Fruit fly (Drosophila melanogaster): ENCODE measurements around the gene gny.

Gene gny

DNA sequence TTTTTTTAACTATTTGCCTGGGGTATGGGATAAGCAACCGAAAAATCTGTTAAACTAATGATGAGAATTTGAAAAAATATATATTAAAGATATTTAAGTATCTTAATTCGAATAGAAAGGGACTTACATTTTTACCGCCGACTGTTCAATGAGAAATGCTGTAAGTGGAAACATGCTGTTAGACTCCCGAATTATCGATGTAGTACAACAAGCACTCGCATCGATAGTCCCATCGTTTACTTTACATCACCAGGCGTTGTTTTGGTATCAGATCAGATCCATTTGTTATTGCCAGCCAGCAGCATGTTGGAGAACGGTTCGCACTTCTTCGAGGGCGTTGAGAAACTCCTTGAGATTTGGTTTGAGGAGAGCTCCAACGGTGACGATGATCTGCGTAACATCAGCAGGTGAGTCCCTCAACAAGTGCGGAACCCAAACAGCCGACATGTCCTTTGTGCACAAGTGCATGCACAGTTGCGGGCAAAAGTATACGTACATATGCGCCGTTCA lies 40.6 kb upstream of the gny start, which contains the start of gene SamDC (continued):
- TF ChIP-seq CG1603 (tag; optimal IDR thresholded peaks at IDR 0.05) (peak; percentile 79), slbo (GFP tag; IDR thresholded peaks at IDR 0.05) (peak; percentile 57), rib (GFP tag; IDR thresholded peaks at IDR 0.05) (no peak), sob (GFP tag; IDR thresholded peaks at IDR 0.05) (peak; percentile 65; the same call in 1 of the 2 replicates), NC2α (GFP tag; optimal IDR thresholded peaks at IDR 0.05) (peak; percentile 26), Opbp (GFP tag; IDR thresholded peaks at IDR 0.05; ENCODE audit: partially characterized antibody) (peak; percentile 83), CG1529 (GFP tag; optimal IDR thresholded peaks at IDR 0.05) (no peak), CG6765 (GFP tag; optimal IDR thresholded peaks at IDR 0.05) (peak; percentile 31), amos (GFP tag; IDR thresholded peaks at IDR 0.05; ENCODE audit: partially characterized antibody) (peak; percentile 88; the same call in 1 of the 2 replicates), ind (GFP tag; optimal IDR thresholded peaks at IDR 0.05) (peak; percentile 25), CG10267 (tag; optimal IDR thresholded peaks at IDR 0.05) (peak; percentile 58), schlank (tag; optimal IDR thresholded peaks at IDR 0.05) (peak; percentile 35), CG13287 (GFP tag; IDR thresholded peaks at IDR 0.05; ENCODE audit: partially characterized antibody) (peak; percentile 79), pfk (GFP tag; optimal IDR thresholded peaks at IDR 0.05) (peak; percentile 61), run (tag; optimal IDR thresholded peaks at IDR 0.05) (no peak), ato (GFP tag; IDR thresholded peaks at IDR 0.05; ENCODE audit: partially characterized antibody) (peak; percentile 79), HLH54F (GFP tag; optimal IDR thresholded peaks at IDR 0.05) (peak; percentile 23), NK7.1 (GFP tag; optimal IDR thresholded peaks at IDR 0.05) (peak; percentile 27), Ptx1 (GFP tag; IDR thresholded peaks at IDR 0.05) (peak; percentile 44), Hr39 (optimal IDR thresholded peaks at IDR 0.05) (no peak), Meics (GFP tag; optimal IDR thresholded peaks at IDR 0.05) (peak; percentile 25), fd3F (GFP tag; optimal IDR thresholded peaks at IDR 0.05) (peak; percentile 25), CG9727 (GFP tag; optimal IDR thresholded peaks at IDR 0.05) (no peak), CG17802 (tag; optimal IDR thresholded peaks at IDR 0.05) (peak; percentile 91), Rfx (GFP tag; IDR thresholded peaks at IDR 0.05) (peak; percentile 69), E2f2 (GFP tag; IDR thresholded peaks at IDR 0.05) (peak; percentile 42), Bdp1 (GFP tag; optimal IDR thresholded peaks at IDR 0.05) (no peak), Fer2 (tag; optimal IDR thresholded peaks at IDR 0.05) (no peak), CG8944 (GFP tag; optimal IDR thresholded peaks at IDR 0.05) (peak; percentile 17), CG34376 (GFP tag; optimal IDR thresholded peaks at IDR 0.05) (peak; percentile 71), Usf (GFP tag; optimal IDR thresholded peaks at IDR 0.05) (no peak), PHDP (tag; optimal IDR thresholded peaks at IDR 0.05) (peak; percentile 63), lmd (GFP tag; IDR thresholded peaks at IDR 0.05) (no peak; the same call in 1 of the 2 replicates), CG17385 (GFP tag; optimal IDR thresholded peaks at IDR 0.05) (peak; percentile 48), row (GFP tag; IDR thresholded peaks at IDR 0.05) (peak; percentile 90), CG15601 (tag; optimal IDR thresholded peaks at IDR 0.05) (peak; percentile 59), Vsx1 (GFP tag; optimal IDR thresholded peaks at IDR 0.05) (no peak), Med (GFP tag) (peak; percentile 91), CG2129 (GFP tag; IDR thresholded peaks at IDR 0.05; ENCODE audit: partially characterized antibody) (peak; percentile 57; the same call in 1 of the 2 replicates), CG43689 (GFP tag; IDR thresholded peaks at IDR 0.05) (no peak), CG14860 (GFP tag; IDR thresholded peaks at IDR 0.05; ENCODE audit: partially characterized antibody) (peak; percentile 61), Gsc (GFP tag; IDR thresholded peaks at IDR 0.05) (no peak), Ets97D (GFP tag; optimal IDR thresholded peaks at IDR 0.05) (peak; percentile 42), CG17361 (GFP tag; IDR thresholded peaks at IDR 0.05) (peak; percentile 4), inv (GFP tag; IDR thresholded peaks at IDR 0.05; ENCODE audit: partially characterized antibody) (peak; percentile 81), Dll (GFP tag; IDR thresholded peaks at IDR 0.05; ENCODE audit: partially characterized antibody) (peak; percentile 77), CG7745 (tag; optimal IDR thresholded peaks at IDR 0.05) (peak; percentile 54), Mad (GFP tag; optimal IDR thresholded peaks at IDR 0.05) (peak; percentile 4), CG8290 (GFP tag; optimal IDR thresholded peaks at IDR 0.05) (peak; percentile 80), CG8290 (tag; optimal IDR thresholded peaks at IDR 0.05) (peak; percentile 1 to 79), ken (GFP tag; IDR thresholded peaks at IDR 0.05) (no peak)
